Worm (Caenorhabditis elegans): ENCODE results near the gene pnp-1.

Gene pnp-1

DNA sequence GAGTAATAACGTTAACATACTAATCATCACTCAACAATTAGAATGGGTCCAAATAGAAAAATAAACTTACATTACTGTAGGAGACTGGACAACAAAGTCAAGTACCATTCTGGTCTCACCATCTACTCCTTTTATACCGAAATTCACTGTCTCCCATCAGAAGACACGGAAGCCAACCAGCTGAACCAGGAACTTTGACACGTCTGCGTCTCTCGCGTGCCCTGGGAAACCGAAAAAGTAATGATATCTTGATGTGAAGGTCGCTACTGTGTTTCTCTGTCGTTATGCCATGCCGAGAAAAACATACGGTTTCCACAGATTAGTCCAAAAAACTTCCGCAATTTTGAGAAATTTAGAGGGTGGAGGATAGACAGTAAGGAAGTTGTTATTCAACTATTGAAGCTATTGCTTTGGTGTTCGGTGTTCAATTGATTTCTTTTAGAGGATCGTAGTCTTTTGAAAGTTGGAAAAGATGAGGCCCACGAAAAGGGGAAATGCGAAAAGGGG lies 28.5 kb upstream of the pnp-1 start, which contains the start of gene col-101:
Gene col-101, minus strand, starts transcription at position 457 of the 507 bp plus-strand sequence.
- TF ChIP-seq egl-27 (tag; optimal IDR thresholded peaks at IDR 0.05) (peak; percentile 33), unc-62 (GFP tag; optimal IDR thresholded peaks at IDR 0.05) (no peak)

DNA sequence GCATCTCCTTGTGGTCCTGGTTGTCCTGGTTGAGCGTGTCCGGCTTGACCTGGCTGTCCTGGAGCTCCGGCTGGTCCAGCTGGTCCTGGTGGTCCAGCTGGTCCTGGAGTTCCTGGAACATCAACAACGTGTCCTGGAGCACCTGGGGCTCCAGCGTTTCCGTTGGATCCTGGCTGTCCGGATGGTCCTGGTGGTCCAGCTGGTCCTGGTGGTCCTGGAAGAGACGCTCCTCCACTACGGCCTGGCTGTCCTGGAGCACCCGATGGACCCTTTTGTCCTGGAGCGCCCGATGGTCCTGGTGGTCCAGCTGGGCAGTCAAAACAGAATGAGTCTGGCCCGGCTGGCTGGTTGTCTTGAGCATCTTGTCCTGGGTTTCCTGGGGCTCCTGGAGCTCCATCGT lies 27.5 kb upstream of the pnp-1 start:
- TF ChIP-seq egl-27 (tag; optimal IDR thresholded peaks at IDR 0.05), result no peak
- TF ChIP-seq mdl-1 (tag; optimal IDR thresholded peaks at IDR 0.05), result no peak

DNA sequence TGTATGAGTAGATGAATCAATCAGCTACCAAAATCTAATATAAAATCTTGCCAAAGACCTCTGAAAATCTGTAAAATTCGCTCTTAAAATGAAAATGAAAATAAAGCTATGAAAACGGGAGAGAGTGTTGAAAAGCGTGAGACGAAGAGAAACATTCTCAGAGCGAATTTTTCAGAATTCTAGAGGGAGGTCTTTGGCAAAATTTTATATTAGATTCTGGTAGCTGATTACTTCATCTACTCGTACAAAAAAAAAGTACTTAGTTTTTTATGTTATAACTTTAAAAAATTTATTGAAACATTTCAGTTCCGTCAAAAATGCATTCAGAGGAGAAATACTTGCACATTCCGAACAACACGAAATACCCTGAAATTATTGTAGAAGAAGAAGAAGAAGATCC lies 26.7 kb upstream of the pnp-1 start, which contains the start of gene drl-1:
Gene drl-1, plus strand, starts transcription at position 301 of the 400 bp plus-strand sequence.
- no peak for TF ChIP-seq nhr-23 (tag; optimal IDR thresholded peaks at IDR 0.05)
- no peak for TF ChIP-seq zag-1 (tag; optimal IDR thresholded peaks at IDR 0.05)
- TF ChIP-seq dmd-4 (tag; optimal IDR thresholded peaks at IDR 0.05), result no peak
- no peak for TF ChIP-seq ceh-16 (tag; optimal IDR thresholded peaks at IDR 0.05)
- no peak for TF ChIP-seq Y55F3AM.14 (GFP tag; optimal IDR thresholded peaks at IDR 0.05)
- TF ChIP-seq sma-3 (GFP tag; optimal IDR thresholded peaks at IDR 0.05), result no peak
- no peak for TF ChIP-seq ZK546.5 (tag; optimal IDR thresholded peaks at IDR 0.05)
- no peak for TF ChIP-seq nhr-10 (tag; optimal IDR thresholded peaks at IDR 0.05)
- TF ChIP-seq nhr-11 (tag; optimal IDR thresholded peaks at IDR 0.05), result no peak
- no peak for TF ChIP-seq nhr-129 (tag; optimal IDR thresholded peaks at IDR 0.05)
- no peak for TF ChIP-seq snpc-4 (tag; optimal IDR thresholded peaks at IDR 0.05)
- no peak for TF ChIP-seq nhr-12 (tag; optimal IDR thresholded peaks at IDR 0.05)

DNA sequence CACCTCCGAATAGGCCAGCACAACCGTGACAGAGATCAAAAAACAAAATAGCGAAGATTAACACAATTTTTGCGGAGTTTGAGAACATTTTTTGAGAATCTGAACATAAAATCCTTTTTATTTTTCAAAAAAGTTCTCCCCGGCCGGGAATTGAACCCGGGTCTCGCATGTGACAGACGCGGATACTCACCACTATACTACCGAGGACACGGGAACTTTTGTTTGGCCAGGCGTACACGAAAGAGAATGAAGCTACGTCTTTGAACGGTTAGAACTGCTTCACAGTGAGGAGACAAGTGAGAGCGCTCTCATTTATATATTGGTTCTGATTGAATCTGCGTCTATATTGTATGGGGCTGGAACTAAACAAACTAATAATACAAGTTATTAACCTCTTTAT lies 24.4 kb upstream of the pnp-1 start, which contains the start of gene grl-26:
Gene grl-26, minus strand, starts transcription at position 318 of the 400 bp plus-strand sequence.
- peak; percentile 36 for TF ChIP-seq crh-2 (tag; optimal IDR thresholded peaks at IDR 0.05)
- TF ChIP-seq skn-1 (tag; optimal IDR thresholded peaks at IDR 0.05), result no peak
- TF ChIP-seq snpc-4 (tag; optimal IDR thresholded peaks at IDR 0.05), result no peak
- TF ChIP-seq lsy-2 (tag; optimal IDR thresholded peaks at IDR 0.05), result no peak
- TF ChIP-seq C34F6.9 (tag; optimal IDR thresholded peaks at IDR 0.05), result peak; percentile 33
- peak; percentile 45 for TF ChIP-seq sma-9 (GFP tag; optimal IDR thresholded peaks at IDR 0.05)
- TF ChIP-seq sma-9 (tag; optimal IDR thresholded peaks at IDR 0.05), result no peak
- no peak for TF ChIP-seq dmd-4 (tag; optimal IDR thresholded peaks at IDR 0.05)
- TF ChIP-seq nhr-129 (tag; optimal IDR thresholded peaks at IDR 0.05), result peak; percentile 60
- TF ChIP-seq fos-1 (tag; optimal IDR thresholded peaks at IDR 0.05), result peak; percentile 45
- TF ChIP-seq unc-39 (tag; optimal IDR thresholded peaks at IDR 0.05), result no peak
- TF ChIP-seq nhr-77 (tag; optimal IDR thresholded peaks at IDR 0.05), result no peak
- peak in 1 of 2 experiments; percentile 26 for TF ChIP-seq mdl-1 (tag; optimal IDR thresholded peaks at IDR 0.05)
- no peak for TF ChIP-seq mbf-1 (tag; optimal IDR thresholded peaks at IDR 0.05)
- TF ChIP-seq lin-13 (GFP tag; optimal IDR thresholded peaks at IDR 0.05), result peak; percentile 42
- TF ChIP-seq lin-11 (tag; optimal IDR thresholded peaks at IDR 0.05), result peak; percentile 8
- TF ChIP-seq F13H6.1 (tag; optimal IDR thresholded peaks at IDR 0.05), result peak; percentile 48
- peak; percentile 19 for TF ChIP-seq nhr-21 (tag; optimal IDR thresholded peaks at IDR 0.05)
- TF ChIP-seq blmp-1 (tag; optimal IDR thresholded peaks at IDR 0.05; ENCODE audit: insufficient read depth), result no peak
- no peak for TF ChIP-seq mab-5 (tag; optimal IDR thresholded peaks at IDR 0.05)
- no peak for TF ChIP-seq R02D3.7 (tag; optimal IDR thresholded peaks at IDR 0.05)
- TF ChIP-seq ama-1 (optimal IDR thresholded peaks at IDR 0.05), result no peak
- no peak for TF ChIP-seq ceh-82 (tag; optimal IDR thresholded peaks at IDR 0.05)
- TF ChIP-seq ztf-11 (tag; optimal IDR thresholded peaks at IDR 0.05), result no peak
- no peak for TF ChIP-seq nhr-23 (tag; optimal IDR thresholded peaks at IDR 0.05)
- TF ChIP-seq elt-3 (tag; optimal IDR thresholded peaks at IDR 0.05), result no peak
- TF ChIP-seq egl-27 (tag; optimal IDR thresholded peaks at IDR 0.05), result no peak
- TF ChIP-seq alr-1 (tag; optimal IDR thresholded peaks at IDR 0.05), result no peak
- TF ChIP-seq nhr-12 (tag; optimal IDR thresholded peaks at IDR 0.05), result no peak
- no peak for TF ChIP-seq nhr-237 (tag; optimal IDR thresholded peaks at IDR 0.05)
- no peak for TF ChIP-seq ztf-1 (GFP tag; conservative IDR thresholded peaks at IDR 0.05)
- TF ChIP-seq sma-3 (GFP tag; optimal IDR thresholded peaks at IDR 0.05), result peak; percentile 54
- TF ChIP-seq gmeb-1 (tag; optimal IDR thresholded peaks at IDR 0.05), result peak; percentile 29
- peak; percentile 55 for TF ChIP-seq unc-55 (GFP tag; optimal IDR thresholded peaks at IDR 0.05)
- TF ChIP-seq sem-4 (tag; optimal IDR thresholded peaks at IDR 0.05), result no peak

Data from whole organism, L2 larva.